Worm (Caenorhabditis elegans) whole organism, L4/young adult: Measurements from ENCODE around the gene F54D5.23.

Experiments
- W03F9.2 ChIP-seq: fragments of 150-350 bp; optimal IDR thresholded peaks from 2 replicates; lab custom pipeline; 2014; ENCODE audit warnings: missing biosample characterization, missing genetic modification characterization
- dao-5 ChIP-seq: sonication (generic microtip); optimal IDR thresholded peaks from 2 replicates; lab custom pipeline; 2016; ENCODE audit warnings: missing genotype, missing genetic modification characterization, moderate library complexity, missing compliant biosample characterization
- him-1 ChIP-seq: sonication (generic microtip); optimal IDR thresholded peaks from 2 replicates; lab custom pipeline; 2016; ENCODE audit warnings: missing genotype, missing genetic modification reagents, missing genetic modification characterization, missing compliant biosample characterization

DNA sequence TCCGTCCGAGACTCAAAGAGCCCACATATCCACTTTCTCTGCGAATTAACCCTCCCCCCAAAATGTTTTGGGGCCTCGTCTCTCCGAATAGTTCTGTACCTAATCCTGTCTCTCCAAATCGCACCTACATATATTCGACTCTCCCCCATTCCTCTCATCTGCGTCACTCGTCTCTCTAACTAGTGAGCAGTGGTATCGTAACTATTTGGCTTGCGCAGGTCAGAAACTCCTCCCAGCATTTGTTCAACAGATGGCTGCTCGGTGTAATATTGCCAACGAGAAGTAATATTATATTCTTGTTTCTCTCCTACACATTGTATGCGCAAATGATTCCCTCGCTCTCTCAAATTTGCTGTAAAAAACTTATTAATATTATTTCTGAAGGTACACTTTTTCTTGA, 13.5 kb downstream of the F54D5.23 start, which contains the start of gene F54D5.24:
- TF ChIP-seq dao-5 (tag; lab: Kevin White, UChicago): no peak
- TF ChIP-seq W03F9.2 (tag; lab: Kevin White, UChicago): no peak
- TF ChIP-seq him-1 (tag; lab: Kevin White, UChicago): no peak
